Fruit fly (Drosophila melanogaster) whole organism, embryonic: ENCODE data around the gene CG32087.

Experiments used
- ATbp ChIP-seq: fragments of 200-800 bp; sonication (Bioruptor generic); optimal IDR thresholded peaks from 2 replicates; lab custom pipeline; 2017; ENCODE audit warnings: missing biosample characterization, mild to moderate bottlenecking, missing genetic modification characterization, missing genetic modification reagents
- Bdp1 ChIP-seq: fragments of 200-800 bp; sonication (Bioruptor generic); optimal IDR thresholded peaks from 3 replicates; lab custom pipeline; 2016; ENCODE audit warnings: missing biosample characterization, missing genetic modification characterization
- CG10654 ChIP-seq: fragments of 200-800 bp; sonication (Bioruptor generic); optimal IDR thresholded peaks from 2 replicates; lab custom pipeline; 2016; ENCODE audit warnings: missing biosample characterization, missing genetic modification characterization
- CG11398 ChIP-seq: fragments of 200-800 bp; sonication (Bioruptor generic); optimal IDR thresholded peaks from 2 replicates; lab custom pipeline; 2016; ENCODE audit warnings: missing biosample characterization, missing genetic modification characterization
- CG12299 ChIP-seq: fragments of 200-800 bp; sonication (Bioruptor generic); optimal IDR thresholded peaks from 2 replicates; lab custom pipeline; 2018; ENCODE audit warnings: missing biosample characterization, mild to moderate bottlenecking, missing genetic modification characterization
- CG15514 ChIP-seq: fragments of 200-800 bp; sonication (Bioruptor generic); optimal IDR thresholded peaks from 3 replicates; lab custom pipeline; 2017; ENCODE audit warnings: missing biosample characterization, missing genetic modification characterization, mild to moderate bottlenecking, moderate library complexity, missing genetic modification reagents
- CG18262 ChIP-seq: fragments of 200-800 bp; optimal IDR thresholded peaks from 3 replicates; lab custom pipeline; 2019; ENCODE audit warnings: missing biosample characterization, mild to moderate bottlenecking, missing genetic modification characterization, moderate library complexity
- CG18599 ChIP-seq: fragments of 200-800 bp; sonication (Bioruptor generic); optimal IDR thresholded peaks from 3 replicates; lab custom pipeline; 2017; ENCODE audit warnings: missing biosample characterization, missing genetic modification characterization, mild to moderate bottlenecking, moderate library complexity, missing genetic modification reagents
- CG3726 ChIP-seq: fragments of 200-800 bp; sonication (Bioruptor generic); IDR thresholded peaks from 3 replicates; pipeline ENCODE4, ENCODE4 v1.3.6; 2022; ENCODE audit warnings: missing biosample characterization, missing genetic modification characterization
- CG4282 ChIP-seq: fragments of 200-800 bp; sonication (Bioruptor generic); optimal IDR thresholded peaks from 2 replicates; lab custom pipeline; 2016; ENCODE audit warnings: missing biosample characterization, missing genetic modification characterization
- CG6683 ChIP-seq: fragments of 200-800 bp; sonication (Bioruptor generic); optimal IDR thresholded peaks from 2 replicates; lab custom pipeline; 2017; ENCODE audit warnings: missing biosample characterization, mild to moderate bottlenecking, missing genetic modification characterization, missing genetic modification reagents
- CG6854 ChIP-seq: fragments of 200-800 bp; sonication (Bioruptor generic); optimal IDR thresholded peaks from 3 replicates; lab custom pipeline; 2017; ENCODE audit warnings: missing biosample characterization, mild to moderate bottlenecking, missing genetic modification characterization
- CG8478 ChIP-seq: fragments of >200 bp; optimal IDR thresholded peaks from 2 replicates; lab custom pipeline; 2018
- CG9817 ChIP-seq: fragments of 200-800 bp; sonication (Bioruptor generic); optimal IDR thresholded peaks from 2 replicates; lab custom pipeline; 2018; ENCODE audit warnings: missing biosample characterization, mild to moderate bottlenecking, missing genetic modification characterization, moderate library complexity
- Dfd ChIP-seq, 2 experiments: fragments of >200 bp; optimal IDR thresholded peaks; 2 replicates each; lab custom pipeline; 2017; ENCODE audit warnings: missing biosample characterization in 2 of 2, missing genetic modification characterization in 2 of 2
- Dp ChIP-seq: fragments of 200-800 bp; sonication (Bioruptor generic); optimal IDR thresholded peaks from 2 replicates; lab custom pipeline; 2018; ENCODE audit warnings: missing biosample characterization, mild to moderate bottlenecking, missing genetic modification characterization, moderate library complexity
- Fer1 ChIP-seq: fragments of 200-800 bp; sonication (Bioruptor generic); optimal IDR thresholded peaks from 2 replicates; lab custom pipeline; 2017; ENCODE audit warnings: missing biosample characterization, mild to moderate bottlenecking, missing genetic modification characterization
- HLH4C ChIP-seq: fragments of 200-800 bp; sonication (Bioruptor generic); IDR thresholded peaks from 3 replicates; pipeline ENCODE4 v1.3.6; 2022; ENCODE audit warnings: missing biosample characterization, missing genetic modification characterization; ENCODE audit not compliant: partially characterized antibody
- HLHmδ ChIP-seq: fragments of 200-800 bp; sonication (Bioruptor generic); optimal IDR thresholded peaks from 2 replicates; lab custom pipeline; 2018; ENCODE audit warnings: missing biosample characterization, mild to moderate bottlenecking, missing genetic modification characterization, moderate library complexity
- Lim3 ChIP-seq: fragments of 200-800 bp; sonication (Bioruptor generic); IDR thresholded peaks from 2 replicates; pipeline ENCODE4 v1.3.6; 2022; ENCODE audit warnings: missing biosample characterization, missing genetic modification characterization
- Mad ChIP-seq: fragments of 200-800 bp; sonication (Bioruptor generic); optimal IDR thresholded peaks from 2 replicates; lab custom pipeline; 2016; ENCODE audit warnings: missing biosample characterization, missing genetic modification characterization
- NC2β ChIP-seq: fragments of 200-800 bp; sonication (Bioruptor generic); optimal IDR thresholded peaks from 2 replicates; lab custom pipeline; 2016; ENCODE audit warnings: missing biosample characterization, missing genetic modification characterization
- Neu2 ChIP-seq: fragments of 200-800 bp; sonication (Bioruptor generic); optimal IDR thresholded peaks from 3 replicates; lab custom pipeline; 2016; ENCODE audit warnings: missing biosample characterization, missing genetic modification characterization, borderline replicate concordance
- Pdp1 ChIP-seq, 2 experiments: fragments of 200-800 bp; sonication (Bioruptor generic); optimal IDR thresholded peaks; 3 replicates each; lab custom pipeline; 2016; ENCODE audit warnings: missing biosample characterization in 2 of 2, missing genetic modification characterization in 2 of 2, mild to moderate bottlenecking in 1 of 2, moderate library complexity in 1 of 2
- Ravus ChIP-seq: fragments of 200-800 bp; sonication (Bioruptor generic); IDR thresholded peaks from 2 replicates; pipeline ENCODE4 v1.3.6; 2022; ENCODE audit warnings: missing biosample characterization, missing genetic modification characterization
- Sox100B ChIP-seq: fragments of 200-800 bp; sonication (Bioruptor generic); optimal IDR thresholded peaks from 3 replicates; lab custom pipeline; 2018; ENCODE audit warnings: missing biosample characterization, mild to moderate bottlenecking, missing genetic modification characterization
- ap ChIP-seq: fragments of 200-800 bp; sonication (Bioruptor generic); IDR thresholded peaks from 2 replicates; pipeline ENCODE4 v1.3.6; 2022; ENCODE audit warnings: missing biosample characterization, missing genetic modification characterization
- bab2 ChIP-seq: fragments of 200-800 bp; sonication (Bioruptor generic); optimal IDR thresholded peaks from 2 replicates; lab custom pipeline; 2016; ENCODE audit warnings: missing biosample characterization, missing genetic modification characterization
- crc ChIP-seq: fragments of 200-800 bp; sonication (Bioruptor generic); optimal IDR thresholded peaks from 2 replicates; lab custom pipeline; 2016; ENCODE audit warnings: missing biosample characterization, missing genetic modification characterization
- danr ChIP-seq: fragments of 200-800 bp; sonication (Bioruptor generic); IDR thresholded peaks from 2 replicates; pipeline ENCODE4 v1.3.6; 2022; ENCODE audit warnings: missing biosample characterization, missing genetic modification characterization
- disco-r ChIP-seq: fragments of 200-800 bp; sonication (Bioruptor generic); optimal IDR thresholded peaks from 2 replicates; lab custom pipeline; 2016; ENCODE audit warnings: missing biosample characterization, missing genetic modification characterization
- dmrt11E ChIP-seq: fragments of 200-800 bp; sonication (Bioruptor generic); optimal IDR thresholded peaks from 3 replicates; lab custom pipeline; 2018; ENCODE audit warnings: missing biosample characterization, mild to moderate bottlenecking, missing genetic modification characterization, moderate library complexity
- emc ChIP-seq: fragments of 200-800 bp; sonication (Bioruptor generic); optimal IDR thresholded peaks from 2 replicates; lab custom pipeline; 2016; ENCODE audit warnings: missing biosample characterization, missing genetic modification characterization
- fd3F ChIP-seq: fragments of 200-800 bp; sonication (Bioruptor generic); optimal IDR thresholded peaks from 2 replicates; lab custom pipeline; 2018; ENCODE audit warnings: missing biosample characterization, mild to moderate bottlenecking, missing genetic modification characterization, moderate library complexity
- ftz-f1 ChIP-seq: fragments of 200-800 bp; sonication (Bioruptor generic); optimal IDR thresholded peaks from 2 replicates; lab custom pipeline; 2016; ENCODE audit warnings: missing biosample characterization, missing genetic modification characterization
- hbn ChIP-seq: fragments of 200-800 bp; sonication (Bioruptor generic); IDR thresholded peaks from 2 replicates; pipeline ENCODE4 v1.3.6; 2022; ENCODE audit warnings: missing biosample characterization, missing genetic modification characterization; ENCODE audit not compliant: partially characterized antibody
- jing ChIP-seq: fragments of 200-800 bp; sonication (Bioruptor generic); optimal IDR thresholded peaks from 2 replicates; lab custom pipeline; 2018; ENCODE audit warnings: missing biosample characterization, mild to moderate bottlenecking, missing genetic modification characterization
- knrl ChIP-seq: fragments of 200-800 bp; sonication (Bioruptor generic); IDR thresholded peaks from 3 replicates; pipeline ENCODE4 v1.3.6; 2022; ENCODE audit warnings: missing biosample characterization, missing genetic modification characterization; ENCODE audit not compliant: partially characterized antibody
- lbe ChIP-seq: fragments of 200-800 bp; sonication (Bioruptor generic); optimal IDR thresholded peaks from 2 replicates; lab custom pipeline; 2016; ENCODE audit warnings: missing biosample characterization, mild to moderate bottlenecking, missing genetic modification characterization
- lola ChIP-seq, 3 experiments: fragments of >200 bp in 2 of 3; fragments of 200-800 bp in 1 of 3; sonication (Bioruptor generic) in 1 of 3; optimal IDR thresholded peaks; 2 replicates each; lab custom pipeline; 2017 to 2019; ENCODE audit warnings: missing biosample characterization in 3 of 3, missing genetic modification characterization in 3 of 3, mild to moderate bottlenecking in 1 of 3, moderate library complexity in 1 of 3
- p53 ChIP-seq: fragments of 200-800 bp; sonication (Bioruptor generic); optimal IDR thresholded peaks from 2 replicates; lab custom pipeline; 2016; ENCODE audit warnings: missing biosample characterization, missing genetic modification characterization
- salm ChIP-seq: fragments of 200-800 bp; sonication (Bioruptor generic); optimal IDR thresholded peaks from 2 replicates; lab custom pipeline; 2018; ENCODE audit warnings: missing biosample characterization, mild to moderate bottlenecking, missing genetic modification characterization
- scrt ChIP-seq: fragments of 200-800 bp; sonication (Bioruptor generic); optimal IDR thresholded peaks from 2 replicates; lab custom pipeline; 2018; ENCODE audit warnings: missing biosample characterization, mild to moderate bottlenecking, missing genetic modification characterization, moderate library complexity
- sim ChIP-seq: fragments of 200-800 bp; sonication (Bioruptor generic); IDR thresholded peaks from 2 replicates; pipeline ENCODE4 v1.3.6; 2022; ENCODE audit warnings: missing biosample characterization, missing genetic modification characterization
- sob ChIP-seq: fragments of 200-800 bp; sonication (Bioruptor generic); IDR thresholded peaks from 2 replicates; pipeline ENCODE4 v1.3.6; 2022; ENCODE audit warnings: missing biosample characterization, missing genetic modification characterization
- ttk ChIP-seq: fragments of 200-800 bp; sonication (Bioruptor generic); IDR thresholded peaks from 2 replicates; pipeline ENCODE4 v2.1.2; 2022; ENCODE audit warnings: missing biosample characterization, missing genetic modification characterization
- vnd ChIP-seq: fragments of 200-800 bp; sonication (Bioruptor generic); IDR thresholded peaks from 3 replicates; pipeline ENCODE4 v1.3.6; 2022; ENCODE audit warnings: missing biosample characterization, missing genetic modification characterization; ENCODE audit not compliant: partially characterized antibody
- vvl ChIP-seq: fragments of 200-800 bp; sonication (Bioruptor generic); IDR thresholded peaks from 2 replicates; pipeline ENCODE4 v1.3.6; 2022; ENCODE audit warnings: missing biosample characterization, missing genetic modification characterization
- zen ChIP-seq: fragments of 200-800 bp; sonication (Bioruptor generic); optimal IDR thresholded peaks from 3 replicates; lab custom pipeline; 2018; ENCODE audit warnings: missing biosample characterization, mild to moderate bottlenecking, missing genetic modification characterization, moderate library complexity

The CG32087 gene

DNA sequence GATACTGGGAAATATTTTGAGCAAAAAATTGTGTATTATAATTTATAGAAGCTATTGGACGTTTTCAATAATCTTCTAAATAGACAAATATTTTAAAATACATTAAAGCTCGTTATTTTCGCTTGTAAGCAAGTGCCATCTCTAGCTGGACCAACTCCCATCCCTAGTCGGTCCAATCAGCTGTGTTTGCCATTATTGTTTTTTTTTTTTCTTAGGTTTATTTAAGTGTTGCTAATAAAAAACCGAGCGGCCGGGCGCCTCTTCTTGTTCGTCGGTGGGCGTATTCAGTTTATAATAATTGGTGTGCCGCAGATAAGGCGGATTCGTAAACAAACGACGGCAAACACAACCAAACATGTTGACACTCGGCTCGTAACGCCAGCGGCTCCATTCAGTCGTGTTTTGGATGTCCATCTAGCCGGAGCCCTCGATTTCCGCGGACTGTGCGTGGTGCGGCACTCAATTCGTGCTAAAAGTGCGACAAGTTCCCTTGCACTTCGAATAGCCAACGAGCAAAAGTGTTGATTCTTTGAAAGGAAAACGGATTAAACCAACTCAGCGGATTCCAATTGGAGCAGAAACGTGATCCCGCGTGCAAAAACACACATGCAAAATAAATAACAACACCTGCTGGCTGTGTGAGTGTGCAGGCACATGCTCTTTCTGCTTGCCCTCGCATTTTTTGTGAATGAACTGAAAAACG is 48.0 kb upstream of the CG32087 start, which contains the start of gene Sugb (continued):
- no peak for TF ChIP-seq Dp (GFP tag; lab: Kevin White, UChicago)
- no peak for TF ChIP-seq CG3726 (GFP tag; lab: Robert Waterston, UW)
- TF ChIP-seq sim: no peak
- TF ChIP-seq CG8478: no peak
- TF ChIP-seq CG4282 (GFP tag; lab: Kevin White, UChicago): no peak
- TF ChIP-seq lola (GFP tag; optimal IDR thresholded peaks at IDR 0.05; lab: Kevin White, UChicago): peak in 1 of 3 experiments; percentile 5
- no peak for TF ChIP-seq ap
- no peak for TF ChIP-seq HLHmδ
- no peak for TF ChIP-seq disco-r (GFP tag; lab: Kevin White, UChicago)
- no peak for TF ChIP-seq NC2β
- TF ChIP-seq sob (GFP tag; lab: Robert Waterston, UW): peak; percentile 79
- peak; percentile 63 for TF ChIP-seq CG9817 (tag; lab: Kevin White, UChicago)
- peak; percentile 67 for TF ChIP-seq Fer1 (GFP tag; lab: Kevin White, UChicago)
- peak; percentile 23 for TF ChIP-seq dmrt11E (tag; lab: Kevin White, UChicago)
- peak; percentile 55 for TF ChIP-seq fd3F (GFP tag; lab: Kevin White, UChicago)
- TF ChIP-seq bab2 (GFP tag; lab: Kevin White, UChicago): peak; percentile 68
- no peak for TF ChIP-seq vnd (GFP tag; lab: Robert Waterston, UW)
- TF ChIP-seq HLH4C (GFP tag; lab: Robert Waterston, UW): no peak; the same call in 2 of the 3 replicates
- TF ChIP-seq Pdp1 (GFP tag; optimal IDR thresholded peaks at IDR 0.05; lab: Kevin White, UChicago): peak; percentile 60 to 68
- peak; percentile 83 for TF ChIP-seq CG18599
- peak; percentile 56; the same call in 1 of the 2 replicates for TF ChIP-seq hbn (GFP tag; lab: Robert Waterston, UW)
- peak; percentile 54 for TF ChIP-seq Sox100B (GFP tag; lab: Kevin White, UChicago)
- peak; percentile 81 for TF ChIP-seq vvl
- no peak for TF ChIP-seq Neu2
- peak; percentile 39 for TF ChIP-seq scrt
- peak; percentile 62 for TF ChIP-seq lbe (GFP tag; lab: Kevin White, UChicago)
- TF ChIP-seq salm: peak; percentile 26
- peak; percentile 24 for TF ChIP-seq CG18262 (tag; lab: Kevin White, UChicago)
- TF ChIP-seq Dfd (GFP tag; optimal IDR thresholded peaks at IDR 0.05; lab: Kevin White, UChicago): no peak
- peak; percentile 33 for TF ChIP-seq CG10654 (GFP tag; lab: Kevin White, UChicago)
- no peak for TF ChIP-seq Ravus (GFP tag; lab: Robert Waterston, UW)
- no peak for TF ChIP-seq jing
- no peak for TF ChIP-seq Lim3
- TF ChIP-seq CG6854 (GFP tag; lab: Kevin White, UChicago): peak; percentile 66
- peak; percentile 67 for TF ChIP-seq Mad (GFP tag; lab: Kevin White, UChicago)
- peak; percentile 65 for TF ChIP-seq CG12299 (tag; lab: Kevin White, UChicago)
- TF ChIP-seq knrl (GFP tag; lab: Robert Waterston, UW): peak; percentile 66; the same call in 1 of the 3 replicates
- peak; percentile 74 for TF ChIP-seq CG15514
- peak; percentile 40 for TF ChIP-seq CG6683 (GFP tag; lab: Kevin White, UChicago)
- no peak for TF ChIP-seq emc
- peak; percentile 35 for TF ChIP-seq Bdp1
- peak; percentile 43 for TF ChIP-seq ATbp (GFP tag; lab: Kevin White, UChicago)
- no peak for TF ChIP-seq danr (GFP tag; lab: Robert Waterston, UW)
- TF ChIP-seq CG11398 (GFP tag; lab: Kevin White, UChicago): no peak
- TF ChIP-seq ftz-f1: no peak
- no peak for TF ChIP-seq p53 (GFP tag; lab: Kevin White, UChicago)
- TF ChIP-seq zen (tag; lab: Kevin White, UChicago): no peak
- TF ChIP-seq ttk (GFP tag; lab: Robert Waterston, UW): no peak
- peak; percentile 38 for TF ChIP-seq crc (GFP tag; lab: Kevin White, UChicago)
